Fruit fly (Drosophila melanogaster) whole organism, adult: ENCODE data around the gene CG3430.

Source experiments
- CG1620 ChIP-seq: fragments of 200-800 bp; sonication (Bioruptor generic); optimal IDR thresholded peaks from 2 replicates; lab custom pipeline; 2016; ENCODE audit warnings: missing biosample characterization, missing genetic modification characterization
- CG33017 ChIP-seq: fragments of 200-800 bp; sonication (Bioruptor generic); optimal IDR thresholded peaks from 2 replicates; lab custom pipeline; 2018; ENCODE audit warnings: missing biosample characterization, mild to moderate bottlenecking, missing genetic modification characterization, moderate library complexity
- CG7045 ChIP-seq: fragments of 200-800 bp; sonication (Bioruptor generic); optimal IDR thresholded peaks from 2 replicates; lab custom pipeline; 2017; ENCODE audit warnings: missing biosample characterization, mild to moderate bottlenecking, missing genetic modification characterization
- CG7101 ChIP-seq: fragments of 200-800 bp; sonication (Bioruptor generic); optimal IDR thresholded peaks from 2 replicates; lab custom pipeline; 2018; ENCODE audit warnings: missing biosample characterization, mild to moderate bottlenecking, missing genetic modification characterization, moderate library complexity
- kay ChIP-seq: fragments of 200-800 bp; sonication (Bioruptor generic); peaks from one replicate; lab custom pipeline; 2016; ENCODE audit warnings: missing biosample characterization, missing genetic modification characterization, borderline replicate concordance
- ovo ChIP-seq: fragments of 200-800 bp; sonication (Bioruptor generic); optimal IDR thresholded peaks from 2 replicates; lab custom pipeline; 2016; ENCODE audit warnings: missing biosample characterization, missing genetic modification characterization
- pad ChIP-seq: fragments of 200-800 bp; sonication (Bioruptor generic); optimal IDR thresholded peaks from 3 replicates; lab custom pipeline; 2017; ENCODE audit warnings: missing biosample characterization, missing genetic modification characterization, mild to moderate bottlenecking, moderate library complexity, missing genetic modification reagents
- toe ChIP-seq: fragments of 200-800 bp; sonication (Bioruptor generic); optimal IDR thresholded peaks from 2 replicates; lab custom pipeline; 2016; ENCODE audit warnings: missing biosample characterization, missing genetic modification characterization

- TF ChIP-seq CG7045 (GFP tag; lab: Kevin White, UChicago) = no peak
- no peak for TF ChIP-seq CG1620 (GFP tag; lab: Kevin White, UChicago)
- no peak for TF ChIP-seq CG7101 (tag; lab: Kevin White, UChicago)
- no peak for TF ChIP-seq toe (GFP tag; lab: Kevin White, UChicago)
- TF ChIP-seq kay = no peak
- no peak for TF ChIP-seq ovo
- no peak for TF ChIP-seq pad (GFP tag; lab: Kevin White, UChicago)
- no peak for TF ChIP-seq CG33017 (tag; lab: Kevin White, UChicago)
Measured at dm6 chr2L:6966309-6966708, 9.5 kb downstream of the CG3430 start.
